Worm (Caenorhabditis elegans) whole organism, L4 larva: ENCODE data around the gene chil-17.
"Not testable (repeated sequence)": the region's sequence is repeated elsewhere in the genome, so short reads cannot be mapped to it uniquely, and the experiment has no call there.

ENCODE experiments used
- F37D6.2 ChIP-seq: sonication (generic microtip); optimal IDR thresholded peaks from 2 replicates; lab custom pipeline; 2016; ENCODE audit warnings: mild to moderate bottlenecking, missing genetic modification characterization, missing compliant biosample characterization
- F44E2.7 ChIP-seq: fragments of 200-800 bp; sonication (Bioruptor generic); IDR thresholded peaks from 2 replicates; pipeline ENCODE4 v2.1.2; 2022; ENCODE audit warnings: missing genetic modification characterization, missing compliant biosample characterization
- Y5F2A.4 ChIP-seq: fragments of 200-800 bp; sonication (Bioruptor generic); optimal IDR thresholded peaks from 2 replicates; lab custom pipeline; 2018; ENCODE audit warnings: mild to moderate bottlenecking, missing genetic modification characterization, missing compliant biosample characterization
- ZK337.2 ChIP-seq: fragments of 200-800 bp; sonication (Bioruptor generic); IDR thresholded peaks from 2 replicates; pipeline ENCODE4 v1.3.6; 2022; ENCODE audit warnings: missing genetic modification reagents, missing genetic modification characterization, missing compliant biosample characterization
- aha-1 ChIP-seq: fragments of 150-350 bp; peaks from one replicate; lab custom pipeline; 2014; ENCODE audit warnings: missing biosample characterization, missing genetic modification characterization
- aly-2 ChIP-seq: sonication (generic microtip); optimal IDR thresholded peaks from 2 replicates; lab custom pipeline; 2018; ENCODE audit warnings: missing biosample characterization, missing genetic modification characterization
- arid-1 ChIP-seq: fragments of 200-800 bp; sonication (Bioruptor generic); conservative IDR thresholded peaks from 2 replicates; pipeline ENCODE4 v1.3.6; 2022; ENCODE audit warnings: missing genetic modification reagents, missing genetic modification characterization, missing compliant biosample characterization
- ceh-32 ChIP-seq: sonication (generic microtip); optimal IDR thresholded peaks from 2 replicates; lab custom pipeline; 2016; ENCODE audit warnings: mild to moderate bottlenecking, missing genetic modification characterization, missing compliant biosample characterization; ENCODE audit not compliant: poor library complexity
- ceh-44 ChIP-seq: fragments of 200-800 bp; sonication (Bioruptor generic); IDR thresholded peaks from 2 replicates; pipeline ENCODE4 v1.3.6; 2022; ENCODE audit warnings: missing genetic modification reagents, missing genetic modification characterization, missing compliant biosample characterization
- ceh-62 ChIP-seq: sonication (generic microtip); optimal IDR thresholded peaks from 2 replicates; lab custom pipeline; 2017; ENCODE audit warnings: missing biosample characterization, missing genetic modification characterization
- ces-1 ChIP-seq: fragments of 150-350 bp; sonication (generic microtip); optimal IDR thresholded peaks from 4 replicates; lab custom pipeline; 2014; ENCODE audit warnings: missing biosample characterization, missing genetic modification reagents, missing genetic modification characterization
- cey-2 ChIP-seq: sonication (generic microtip); optimal IDR thresholded peaks from 3 replicates; lab custom pipeline; 2017; ENCODE audit warnings: missing genetic modification characterization, mild to moderate bottlenecking, missing compliant biosample characterization, antibody characterized with exemption, borderline replicate concordance; ENCODE audit not compliant: insufficient read depth
- ctbp-1 ChIP-seq: fragments of 200-800 bp; sonication (Bioruptor generic); IDR thresholded peaks from 2 replicates; pipeline ENCODE4 v1.3.6; 2022; ENCODE audit warnings: missing genetic modification reagents, missing genetic modification characterization, missing compliant biosample characterization
- dmd-6 ChIP-seq: fragments of 200-800 bp; sonication (Bioruptor generic); IDR thresholded peaks from 2 replicates; pipeline ENCODE4 v1.3.6; 2022; ENCODE audit warnings: missing genetic modification reagents, missing genetic modification characterization, missing compliant biosample characterization
- dpl-1 ChIP-seq: fragments of 150-350 bp; optimal IDR thresholded peaks from 2 replicates; lab custom pipeline; 2014; ENCODE audit warnings: missing biosample characterization, missing genetic modification reagents, missing genetic modification characterization
- egl-27 ChIP-seq: sonication (generic microtip); optimal IDR thresholded peaks from 3 replicates; lab custom pipeline; 2017; ENCODE audit warnings: missing biosample characterization, missing genetic modification reagents, missing genetic modification characterization
- egl-43 ChIP-seq: fragments of 200-800 bp; sonication (Bioruptor generic); IDR thresholded peaks from 2 replicates; pipeline ENCODE4 v1.3.6; 2022; ENCODE audit warnings: missing genetic modification reagents, missing genetic modification characterization, missing compliant biosample characterization
- fkh-10 ChIP-seq: fragments of 150-350 bp; optimal IDR thresholded peaks from 2 replicates; lab custom pipeline; 2014; ENCODE audit warnings: missing biosample characterization, missing genetic modification reagents, missing genetic modification characterization
- hif-1 ChIP-seq, 2 experiments: sonication (generic microtip); optimal IDR thresholded peaks; 2 replicates each; lab custom pipeline; 2016 to 2017; ENCODE audit warnings: missing compliant biosample characterization in 2 of 2, missing genetic modification characterization in 2 of 2, missing genetic modification reagents in 2 of 2, missing genotype in 2 of 2, mild to moderate bottlenecking in 1 of 2
- hmg-1.1 ChIP-seq: fragments of 200-800 bp; sonication (Bioruptor generic); IDR thresholded peaks from 2 replicates; pipeline ENCODE4 v1.3.6; 2022; ENCODE audit warnings: missing genetic modification reagents, missing genetic modification characterization, missing compliant biosample characterization
- jun-1 ChIP-seq: fragments of 150-350 bp; optimal IDR thresholded peaks from 2 replicates; lab custom pipeline; 2014; ENCODE audit warnings: missing biosample characterization, missing genetic modification reagents, missing genetic modification characterization
- lin-15B ChIP-seq: fragments of 150-350 bp; sonication (generic microtip); optimal IDR thresholded peaks from 3 replicates; lab custom pipeline; 2014; ENCODE audit warnings: missing biosample characterization, missing genetic modification characterization
- lin-39 ChIP-seq: fragments of 150-350 bp; optimal IDR thresholded peaks from 2 replicates; lab custom pipeline; 2014; ENCODE audit warnings: missing biosample characterization, missing genetic modification reagents, missing genetic modification characterization
- lsy-2 ChIP-seq, 2 experiments: fragments of 150-350 bp in 1 of 2; sonication (generic microtip) in 1 of 2; optimal IDR thresholded peaks; 2 replicates each; lab custom pipeline; 2014 to 2017; ENCODE audit warnings: missing biosample characterization in 2 of 2, missing genetic modification characterization in 2 of 2
- mxl-2 ChIP-seq: fragments of 200-800 bp; sonication (Bioruptor generic); conservative IDR thresholded peaks from 2 replicates; pipeline ENCODE4 v1.3.6; 2022; ENCODE audit warnings: missing genetic modification reagents, missing genetic modification characterization, missing compliant biosample characterization
- mxl-3 ChIP-seq: fragments of 200-800 bp; sonication (Bioruptor generic); optimal IDR thresholded peaks from 2 replicates; lab custom pipeline; 2018; ENCODE audit warnings: mild to moderate bottlenecking, missing genetic modification characterization, missing compliant biosample characterization
- nhr-10 ChIP-seq: fragments of 150-350 bp; optimal IDR thresholded peaks from 2 replicates; lab custom pipeline; 2014; ENCODE audit warnings: missing biosample characterization, missing genetic modification characterization
- nhr-102 ChIP-seq: sonication (generic microtip); optimal IDR thresholded peaks from 2 replicates; lab custom pipeline; 2016; ENCODE audit warnings: mild to moderate bottlenecking, missing genetic modification characterization, moderate library complexity, missing compliant biosample characterization
- nhr-25 ChIP-seq: sonication (generic microtip); optimal IDR thresholded peaks from 2 replicates; lab custom pipeline; 2017; ENCODE audit warnings: missing genetic modification characterization, mild to moderate bottlenecking, missing compliant biosample characterization, antibody characterized with exemption, moderate library complexity, borderline replicate concordance; ENCODE audit not compliant: insufficient read depth
- nhr-42 ChIP-seq: fragments of 200-800 bp; sonication (Bioruptor generic); IDR thresholded peaks from 2 replicates; pipeline ENCODE4 v1.3.6; 2022; ENCODE audit warnings: missing genetic modification characterization, missing compliant biosample characterization
- nhr-6 ChIP-seq: fragments of 150-350 bp; optimal IDR thresholded peaks from 2 replicates; lab custom pipeline; 2014; ENCODE audit warnings: missing biosample characterization, missing genetic modification characterization
- php-3 ChIP-seq: fragments of 200-800 bp; sonication (Bioruptor generic); IDR thresholded peaks from 2 replicates; pipeline ENCODE4 v1.3.6; 2022; ENCODE audit warnings: missing genetic modification reagents, missing genetic modification characterization, missing compliant biosample characterization
- sdz-12 ChIP-seq: fragments of 200-800 bp; sonication (Bioruptor generic); optimal IDR thresholded peaks from 2 replicates; lab custom pipeline; 2018; ENCODE audit warnings: mild to moderate bottlenecking, missing genetic modification characterization, missing compliant biosample characterization
- set-16 ChIP-seq: fragments of 200-800 bp; sonication (Bioruptor generic); IDR thresholded peaks from 2 replicates; pipeline ENCODE4 v1.3.6; 2022; ENCODE audit warnings: missing genetic modification reagents, missing genetic modification characterization, missing compliant biosample characterization
- skn-1 ChIP-seq: fragments of 150-350 bp; optimal IDR thresholded peaks from 2 replicates; lab custom pipeline; 2014; ENCODE audit warnings: missing biosample characterization, missing genetic modification characterization
- tra-1 ChIP-seq: fragments of 200-800 bp; sonication (Bioruptor generic); IDR thresholded peaks from 2 replicates; pipeline ENCODE4 v1.3.6; 2022; ENCODE audit warnings: missing genetic modification reagents, missing genetic modification characterization, missing compliant biosample characterization
- vab-7 ChIP-seq: fragments of 200-800 bp; sonication (Bioruptor generic); IDR thresholded peaks from 2 replicates; pipeline ENCODE4 v1.3.6; 2022; ENCODE audit warnings: missing genetic modification reagents, missing genetic modification characterization, missing compliant biosample characterization
- zfp-2 ChIP-seq: sonication (generic microtip); optimal IDR thresholded peaks from 2 replicates; lab custom pipeline; 2016; ENCODE audit warnings: mild to moderate bottlenecking, missing genetic modification characterization, missing compliant biosample characterization
- zfp-3 ChIP-seq: fragments of 200-800 bp; sonication (Bioruptor generic); conservative IDR thresholded peaks from 2 replicates; pipeline ENCODE4 v1.3.6; 2022; ENCODE audit warnings: missing genetic modification reagents, missing genetic modification characterization, missing compliant biosample characterization
- zip-11 ChIP-seq: fragments of 200-800 bp; sonication (Bioruptor generic); IDR thresholded peaks from 2 replicates; pipeline ENCODE4 v1.3.6; 2022; ENCODE audit warnings: missing genetic modification characterization, missing compliant biosample characterization
- ztf-11 ChIP-seq: fragments of 150-350 bp; optimal IDR thresholded peaks from 2 replicates; lab custom pipeline; 2014; ENCODE audit warnings: missing biosample characterization, missing genetic modification characterization
- ztf-7 ChIP-seq: fragments of 150-350 bp; optimal IDR thresholded peaks from 2 replicates; lab custom pipeline; 2014; ENCODE audit warnings: missing biosample characterization, missing genetic modification characterization

The chil-17 gene

ce11 chrII:9466095-9466494, 26.1 kb upstream of the chil-17 start, which contains the start of gene chil-22:
Gene chil-22 (minus strand): TSS chrII:9466195.
- TF ChIP-seq egl-27 (tag; lab: Kevin White, UChicago): no peak
- no peak for TF ChIP-seq aha-1 (tag; lab: Kevin White, UChicago)
- no peak for TF ChIP-seq ztf-11 (tag; lab: Kevin White, UChicago)
- TF ChIP-seq ceh-62 (tag; lab: Kevin White, UChicago): no peak
- TF ChIP-seq zfp-2 (tag; lab: Kevin White, UChicago): no peak
- TF ChIP-seq nhr-6: no peak
- TF ChIP-seq nhr-42: no peak
- TF ChIP-seq set-16 (GFP tag; lab: Robert Waterston, UW): no peak
- TF ChIP-seq skn-1 (tag; lab: Kevin White, UChicago): no peak
- TF ChIP-seq nhr-10: no peak
- no peak for TF ChIP-seq dpl-1 (GFP tag; lab: Kevin White, UChicago)
- no peak for TF ChIP-seq arid-1
- TF ChIP-seq tra-1: no peak
- TF ChIP-seq ceh-32 (tag; lab: Kevin White, UChicago): no peak
- TF ChIP-seq ZK337.2: no peak
- no peak for TF ChIP-seq aly-2 (tag; lab: Kevin White, UChicago)
- TF ChIP-seq, all 104 proteins: peak for 0

DNA sequence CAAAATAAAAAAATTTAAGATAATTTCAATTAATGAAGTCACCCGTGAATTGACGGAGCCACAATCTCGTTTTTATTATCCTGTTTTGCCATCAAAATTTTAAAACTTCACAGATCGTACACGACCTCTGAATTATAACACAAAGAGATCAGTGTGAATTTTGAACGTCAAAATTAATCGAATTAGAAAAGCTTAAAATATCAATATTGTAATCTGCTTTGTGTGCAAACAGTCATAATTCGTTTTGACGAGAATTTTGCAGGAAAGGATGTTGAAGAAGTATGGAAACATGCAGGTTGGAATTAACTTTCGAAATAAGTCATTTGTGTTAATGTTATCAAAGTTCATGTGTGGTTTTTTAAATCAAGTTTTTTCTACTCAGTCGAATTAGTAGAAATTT, 21.9 kb upstream of the chil-17 start, which contains the start of gene chil-21:
Gene chil-21 (minus strand): TSS at position 101 of the 400 bp plus-strand sequence.
- not testable (repeated sequence) for TF ChIP-seq lin-15B, jun-1, F37D6.2 (tag; lab: Kevin White, UChicago)

DNA sequence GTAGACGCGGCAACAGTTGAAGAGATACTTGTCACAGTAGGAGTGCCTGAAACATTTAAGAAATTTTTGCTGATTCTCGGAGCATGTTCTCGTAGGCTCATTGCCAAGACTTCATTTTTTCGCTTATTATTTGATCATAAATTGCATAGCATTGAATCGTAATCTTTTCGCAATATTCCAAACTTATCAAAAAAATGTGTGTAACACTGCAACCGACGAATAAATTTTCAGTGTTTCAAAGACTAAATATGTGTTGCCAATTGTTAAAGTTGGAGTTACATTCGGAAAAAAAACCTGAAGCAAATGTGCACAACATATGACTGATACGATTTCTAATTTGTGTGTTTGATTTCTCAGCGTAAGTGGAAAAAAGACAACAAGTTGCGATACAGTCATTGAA, 19.5 kb upstream of the chil-17 start, which contains the start of gene R09D1.14:
Gene R09D1.14 (minus strand): TSS at position 101 of the 400 bp plus-strand sequence.
- TF ChIP-seq vab-7 (GFP tag; lab: Robert Waterston, UW); aly-2 (tag; lab: Kevin White, UChicago); php-3 (GFP tag; lab: Robert Waterston, UW): not testable (repeated sequence)

ce11 chrII:9454304-9454703, 14.3 kb upstream of the chil-17 start, which contains the start of gene chil-19:
Gene chil-19 (minus strand): TSS chrII:9454404.
- TF ChIP-seq egl-43 (GFP tag; lab: Robert Waterston, UW) (no peak), lin-39 (tag; lab: Kevin White, UChicago) (no peak), zip-11 (GFP tag; lab: Robert Waterston, UW) (no peak), fkh-10 (GFP tag; lab: Kevin White, UChicago) (no peak), cey-2 (tag; lab: Kevin White, UChicago) (no peak), nhr-102 (tag; lab: Kevin White, UChicago) (no peak), arid-1 (no peak)

DNA sequence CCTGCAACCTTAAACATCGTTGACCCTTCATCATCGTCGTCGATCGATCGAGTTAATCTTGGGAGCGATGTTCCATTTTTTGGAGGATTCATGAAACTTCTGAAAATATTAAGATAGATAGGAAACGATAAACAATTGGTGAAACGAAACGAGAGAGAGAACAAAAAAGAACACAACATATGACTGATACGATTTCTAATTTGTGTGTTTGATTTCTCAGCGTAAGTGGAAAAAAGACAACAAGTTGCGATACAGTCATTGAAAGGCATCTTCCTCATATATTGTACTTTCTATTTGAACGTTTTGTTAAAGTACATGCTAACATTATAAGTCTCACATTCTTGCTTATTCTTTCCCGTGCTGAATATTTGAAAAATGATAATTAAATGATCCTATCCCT, 12.2 kb upstream of the chil-17 start, which contains the start of gene R09D1.12:
Gene R09D1.12 (minus strand): TSS at position 101 of the 400 bp plus-strand sequence.
- TF ChIP-seq mxl-2; ceh-44; ceh-62 (tag; lab: Kevin White, UChicago): not testable (repeated sequence)

DNA sequence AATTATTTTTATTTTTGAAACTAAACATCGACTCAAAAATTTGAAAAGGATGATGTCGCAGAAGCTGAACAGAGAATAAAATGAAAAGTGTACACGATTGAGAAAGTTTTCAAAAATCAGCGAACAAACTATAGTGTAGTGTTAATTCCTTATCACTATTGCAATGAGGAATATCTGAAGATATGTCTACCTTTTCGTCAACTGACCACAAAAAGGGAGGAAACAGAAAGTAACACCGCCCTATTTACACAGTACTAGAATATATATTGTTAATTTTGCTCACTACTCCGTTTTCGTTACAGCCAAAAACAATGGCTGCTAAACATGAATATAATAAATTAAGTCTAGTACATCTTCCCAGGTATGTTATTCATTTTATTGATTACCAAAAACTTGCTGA, 8.0 kb upstream of the chil-17 start, which contains the start of gene chil-18:
Gene chil-18 (plus strand): TSS at position 301 of the 400 bp plus-strand sequence.
- TF ChIP-seq mxl-3 (GFP tag; lab: Kevin White, UChicago) (no peak), sdz-12 (GFP tag; lab: Kevin White, UChicago) (no peak), hmg-1.1 (GFP tag; lab: Robert Waterston, UW) (no peak), F37D6.2 (tag; lab: Kevin White, UChicago) (no peak), zfp-3 (GFP tag; lab: Robert Waterston, UW) (no peak), aha-1 (tag; lab: Kevin White, UChicago) (no peak), ctbp-1 (GFP tag; lab: Robert Waterston, UW) (no peak), hif-1 (tag; optimal IDR thresholded peaks at IDR 0.05; lab: Kevin White, UChicago) (no peak), dmd-6 (GFP tag; lab: Robert Waterston, UW) (no peak), lsy-2 (tag; optimal IDR thresholded peaks at IDR 0.05; lab: Kevin White, UChicago) (no peak), dpl-1 (GFP tag; lab: Kevin White, UChicago) (no peak), nhr-102 (tag; lab: Kevin White, UChicago) (no peak), nhr-25 (no peak), Y5F2A.4 (GFP tag; lab: Kevin White, UChicago) (no peak), ztf-7 (no peak), ces-1 (GFP tag; lab: Kevin White, UChicago) (no peak), F44E2.7 (GFP tag; lab: Robert Waterston, UW) (no peak)
